Worm (Caenorhabditis elegans): ENCODE results near the gene nfm-1.

- TF ChIP-seq him-1 (tag; optimal IDR thresholded peaks at IDR 0.05) (no peak), W03F9.2 (tag; optimal IDR thresholded peaks at IDR 0.05) (no peak), dao-5 (tag; optimal IDR thresholded peaks at IDR 0.05) (no peak)
These were observed 36.5 kb downstream of the nfm-1 start for ce11 chrIII:6195718-6196117.

Measured in whole organism, L4/young adult.